Worm (Caenorhabditis elegans): Measurements from ENCODE around the gene nhr-143.

Gene nhr-143

DNA sequence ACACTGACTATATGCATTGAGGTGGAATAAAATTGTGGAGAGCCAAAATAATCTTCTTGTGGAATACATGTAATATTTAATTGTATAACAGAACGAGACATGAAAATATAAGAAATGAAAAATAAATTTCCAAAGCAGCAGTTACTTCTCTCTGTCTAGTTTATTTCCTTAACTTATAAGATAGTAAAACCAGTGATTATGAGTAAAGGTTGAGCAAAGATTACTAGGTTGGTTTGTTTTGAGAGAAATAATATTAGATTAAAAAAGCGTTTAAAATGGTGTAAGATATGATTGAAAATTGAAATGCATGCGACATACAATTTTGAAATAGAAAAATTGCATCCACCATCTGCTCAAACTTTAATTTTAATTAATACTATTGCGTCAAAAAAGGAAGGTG is 39.0 kb upstream of the nhr-143 start, which contains the start of gene srh-201:
Gene srh-201 (minus strand): TSS at position 101 of the 400 bp plus-strand sequence.
- no peak for TF ChIP-seq tbx-8 (GFP tag; optimal IDR thresholded peaks at IDR 0.05)
- no peak for TF ChIP-seq nhr-76 (tag; optimal IDR thresholded peaks at IDR 0.05)
- TF ChIP-seq drap-1 (GFP tag; optimal IDR thresholded peaks at IDR 0.05) = no peak
- no peak for TF ChIP-seq nhr-237 (tag; optimal IDR thresholded peaks at IDR 0.05)
- TF ChIP-seq ham-2 (GFP tag; optimal IDR thresholded peaks at IDR 0.05) = no peak
- TF ChIP-seq pha-4 (tag; optimal IDR thresholded peaks at IDR 0.05) = no peak
- no peak for TF ChIP-seq ceh-83 (GFP tag; optimal IDR thresholded peaks at IDR 0.05)
- TF ChIP-seq nhr-28 (tag; optimal IDR thresholded peaks at IDR 0.05) = no peak
- no peak for TF ChIP-seq nhr-12 (tag; optimal IDR thresholded peaks at IDR 0.05)

DNA sequence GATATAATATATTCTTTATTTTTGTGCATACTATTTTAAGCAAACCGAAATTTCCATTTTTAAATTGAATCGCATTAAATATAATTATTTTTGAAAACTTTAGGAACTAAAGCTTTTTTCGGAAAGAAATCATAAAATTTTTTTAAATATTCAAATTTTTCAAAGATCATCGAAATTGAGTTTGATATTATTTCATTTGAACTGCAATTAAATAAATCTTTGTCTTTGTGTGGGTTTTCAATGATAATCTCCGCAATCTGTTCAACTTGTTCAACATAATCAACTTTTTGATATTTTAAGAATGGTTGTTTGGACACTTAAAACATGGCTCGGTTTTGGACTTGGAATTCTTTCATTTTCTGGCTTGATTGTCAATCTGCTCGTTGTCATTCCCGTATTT is 34.4 kb upstream of the nhr-143 start, which contains the start of gene srx-2:
Gene srx-2 (plus strand): TSS at position 301 of the 400 bp plus-strand sequence.
- TF ChIP-seq nhr-237 (tag; optimal IDR thresholded peaks at IDR 0.05) (no peak), drap-1 (GFP tag; optimal IDR thresholded peaks at IDR 0.05) (no peak), sptf-1 (tag; optimal IDR thresholded peaks at IDR 0.05) (no peak), ceh-83 (GFP tag; optimal IDR thresholded peaks at IDR 0.05) (no peak), cnd-1 (tag; optimal IDR thresholded peaks at IDR 0.05) (no peak), sem-2 (GFP tag; optimal IDR thresholded peaks at IDR 0.05) (no peak), ceh-43 (GFP tag; optimal IDR thresholded peaks at IDR 0.05) (no peak), ham-2 (GFP tag; optimal IDR thresholded peaks at IDR 0.05) (no peak), M03D4.4 (tag; optimal IDR thresholded peaks at IDR 0.05) (no peak), nhr-76 (tag; optimal IDR thresholded peaks at IDR 0.05) (no peak), ztf-11 (tag; optimal IDR thresholded peaks at IDR 0.05) (no peak), mep-1 (tag; optimal IDR thresholded peaks at IDR 0.05) (no peak), nhr-12 (tag; optimal IDR thresholded peaks at IDR 0.05) (no peak), nhr-2 (tag; optimal IDR thresholded peaks at IDR 0.05) (no peak), unc-120 (tag; optimal IDR thresholded peaks at IDR 0.05; ENCODE audit: poor library complexity, severe bottlenecking) (no peak), lsy-2 (tag; optimal IDR thresholded peaks at IDR 0.05) (no peak), mab-5 (tag; optimal IDR thresholded peaks at IDR 0.05) (no peak), snpc-4 (tag; optimal IDR thresholded peaks at IDR 0.05) (no peak)

DNA sequence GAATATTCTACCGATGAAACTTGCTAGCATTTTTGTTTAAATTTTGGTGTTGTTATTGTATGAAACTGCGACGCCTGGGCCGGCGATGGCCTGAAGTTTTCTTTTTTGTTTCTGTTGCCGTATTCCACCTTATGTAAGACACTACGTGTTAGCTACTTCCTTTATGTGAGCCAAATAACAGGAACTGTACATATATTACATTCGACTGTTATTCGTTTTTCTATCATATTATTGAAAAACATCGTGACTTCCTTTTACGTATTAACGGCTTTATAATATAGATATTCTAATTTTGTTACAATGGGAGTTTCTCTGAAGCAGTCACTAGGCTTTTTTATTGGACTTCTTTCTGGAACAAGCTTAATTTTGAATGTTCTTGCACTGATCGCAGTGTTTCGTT is 30.5 kb upstream of the nhr-143 start, which contains the start of gene srx-3:
Gene srx-3 (plus strand): TSS at position 301 of the 400 bp plus-strand sequence.
- TF ChIP-seq nhr-12 (tag; optimal IDR thresholded peaks at IDR 0.05) = no peak
- TF ChIP-seq ces-1 (GFP tag; optimal IDR thresholded peaks at IDR 0.05) = no peak
- TF ChIP-seq pha-4 (tag; optimal IDR thresholded peaks at IDR 0.05) = no peak
- TF ChIP-seq flh-1 (GFP tag; optimal IDR thresholded peaks at IDR 0.05) = no peak
- TF ChIP-seq lsy-2 (tag; optimal IDR thresholded peaks at IDR 0.05) = no peak
- no peak for TF ChIP-seq cnd-1 (tag; optimal IDR thresholded peaks at IDR 0.05)
- no peak for TF ChIP-seq elt-3 (tag; optimal IDR thresholded peaks at IDR 0.05)
- TF ChIP-seq mls-2 (tag; optimal IDR thresholded peaks at IDR 0.05) = no peak
- TF ChIP-seq elt-1 (tag; optimal IDR thresholded peaks at IDR 0.05; ENCODE audit: borderline replicate concordance, insufficient read depth) = no peak
- TF ChIP-seq hlh-1 (tag; optimal IDR thresholded peaks at IDR 0.05) = no peak

DNA sequence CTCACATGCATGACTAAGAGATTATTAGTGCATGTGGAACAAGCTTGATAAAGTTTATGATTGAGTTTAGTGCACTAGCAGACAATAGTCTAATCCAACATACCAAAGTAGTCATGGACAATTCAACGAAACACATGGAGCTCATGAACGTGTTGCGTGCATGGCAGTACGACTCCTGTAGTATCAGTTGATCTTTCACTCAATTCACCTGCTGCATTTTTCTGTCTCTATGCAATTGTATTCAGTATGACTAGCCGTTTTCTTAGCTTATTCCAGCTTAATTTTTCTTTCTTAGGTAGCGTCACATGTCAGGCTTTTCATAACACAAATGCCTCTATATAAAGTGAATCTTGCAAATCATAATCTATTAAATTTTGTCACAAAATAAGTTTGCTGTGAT is 28.6 kb upstream of the nhr-143 start, which contains the start of gene srx-1:
Gene srx-1 (plus strand): TSS at position 382 of the 400 bp plus-strand sequence.
- TF ChIP-seq nhr-237 (tag; optimal IDR thresholded peaks at IDR 0.05) (no peak), unc-120 (tag; optimal IDR thresholded peaks at IDR 0.05; ENCODE audit: poor library complexity, severe bottlenecking) (no peak)

DNA sequence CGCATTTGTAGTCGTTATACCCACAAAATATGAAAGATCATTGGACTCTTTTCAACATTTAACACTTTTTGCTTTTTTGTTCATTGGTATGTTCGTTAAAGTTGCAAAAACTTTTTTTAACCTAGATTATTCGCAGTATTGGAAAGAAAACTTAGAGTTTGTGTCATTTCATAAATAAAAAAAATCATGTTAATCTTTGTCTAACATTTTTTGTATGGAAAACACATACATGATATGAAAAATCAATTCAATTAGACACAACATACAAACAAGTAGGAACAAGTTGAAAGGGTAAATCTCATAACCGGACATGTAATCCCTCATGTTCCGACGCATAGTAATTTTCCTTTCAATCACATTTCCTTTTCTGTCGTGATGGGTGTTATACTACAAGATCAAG is 26.4 kb upstream of the nhr-143 start, which contains the start of gene F59E11.2:
Gene F59E11.2 (plus strand): TSS at position 301 of the 400 bp plus-strand sequence.
- TF ChIP-seq mls-2 (tag; optimal IDR thresholded peaks at IDR 0.05) = no peak

DNA sequence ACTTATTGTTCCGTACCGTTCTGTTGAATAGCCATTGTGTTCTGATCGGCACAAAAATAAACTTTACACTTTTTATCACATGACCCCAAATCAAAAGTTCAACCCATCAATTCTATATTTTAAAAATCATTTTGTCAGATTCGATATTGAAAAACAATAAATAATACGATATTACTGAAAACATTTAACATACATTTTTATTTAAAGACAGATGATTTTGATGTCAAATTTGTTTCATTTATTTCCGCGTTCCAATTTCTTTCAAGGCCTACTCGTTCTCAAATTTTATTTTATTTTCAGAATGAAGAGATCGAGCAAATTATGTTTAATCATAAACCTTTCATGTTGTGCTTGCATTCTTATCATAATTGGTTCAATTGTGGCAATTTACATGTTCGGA is 20.1 kb upstream of the nhr-143 start, which contains the start of gene F59E11.5:
Gene F59E11.5 (plus strand): TSS at position 301 of the 400 bp plus-strand sequence.
- no peak for TF ChIP-seq nhr-28 (tag; optimal IDR thresholded peaks at IDR 0.05)
- TF ChIP-seq hlh-1 (tag; optimal IDR thresholded peaks at IDR 0.05) = no peak
- no peak for TF ChIP-seq mab-5 (tag; optimal IDR thresholded peaks at IDR 0.05)
- no peak for TF ChIP-seq nhr-237 (tag; optimal IDR thresholded peaks at IDR 0.05)
- TF ChIP-seq unc-62 (GFP tag; optimal IDR thresholded peaks at IDR 0.05) = no peak
- TF ChIP-seq M03D4.4 (tag; optimal IDR thresholded peaks at IDR 0.05) = no peak
- no peak for TF ChIP-seq elt-1 (tag; optimal IDR thresholded peaks at IDR 0.05; ENCODE audit: borderline replicate concordance, insufficient read depth)
